Worm (Caenorhabditis elegans) whole organism, L4/young adult: ENCODE data around the gene col-91.

Experiments used
- dao-5 ChIP-seq: sonication (generic microtip); optimal IDR thresholded peaks from 2 replicates; lab custom pipeline; 2016; ENCODE audit warnings: missing genotype, missing genetic modification characterization, moderate library complexity, missing compliant biosample characterization
- him-1 ChIP-seq: sonication (generic microtip); optimal IDR thresholded peaks from 2 replicates; lab custom pipeline; 2016; ENCODE audit warnings: missing genotype, missing genetic modification reagents, missing genetic modification characterization, missing compliant biosample characterization

DNA sequence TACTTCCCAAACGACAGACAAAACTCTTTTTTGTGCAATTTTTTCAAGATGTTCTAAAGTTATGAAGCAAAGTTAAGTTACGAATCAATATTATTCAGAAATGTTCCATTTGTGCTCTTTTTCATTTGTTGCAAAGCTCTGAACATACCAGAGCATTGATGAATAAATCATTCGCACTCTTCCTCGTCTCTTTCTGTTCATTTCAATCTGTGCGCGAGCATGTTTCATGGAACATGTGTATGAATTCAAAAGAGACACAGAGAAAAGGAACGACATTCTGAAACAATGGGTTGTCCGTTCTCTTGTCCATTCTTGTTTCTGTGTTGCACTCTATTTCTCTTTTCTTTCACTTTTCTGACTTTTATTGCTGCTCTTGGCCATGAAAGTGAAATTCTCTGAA lies 16.9 kb upstream of the col-91 start:
- TF ChIP-seq him-1 (tag; lab: Kevin White, UChicago) (no peak), dao-5 (no peak)
